Worm (Caenorhabditis elegans) whole organism, L4/young adult: ENCODE data around the gene ikke-1.

Source experiments
- dao-5 ChIP-seq: sonication (generic microtip); optimal IDR thresholded peaks from 2 replicates; lab custom pipeline; 2016; ENCODE audit warnings: missing genotype, missing genetic modification characterization, moderate library complexity, missing compliant biosample characterization
- him-1 ChIP-seq: sonication (generic microtip); optimal IDR thresholded peaks from 2 replicates; lab custom pipeline; 2016; ENCODE audit warnings: missing genotype, missing genetic modification reagents, missing genetic modification characterization, missing compliant biosample characterization

DNA sequence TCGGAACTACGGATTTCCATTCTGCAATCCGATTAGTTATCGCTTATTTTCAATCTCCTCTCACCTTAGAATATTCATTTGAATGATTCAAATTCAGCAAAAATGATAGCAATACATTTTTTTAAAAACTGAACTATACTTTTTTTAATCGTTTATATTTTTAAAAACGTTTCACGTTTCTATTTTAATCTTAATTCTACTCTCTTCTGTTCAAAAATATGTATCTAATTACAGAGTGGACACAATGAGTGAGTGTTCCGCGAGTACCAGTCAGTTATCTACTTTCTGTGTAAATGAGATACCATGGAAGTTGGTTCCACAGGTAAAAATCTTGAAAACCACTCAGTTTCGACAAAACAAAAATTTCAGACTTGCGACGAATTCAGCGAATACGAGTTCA is 48.0 kb downstream of the ikke-1 start, which contains the start of the genes F59B2.15 and zif-1:
- TF ChIP-seq him-1 (tag; lab: Kevin White, UChicago) = no peak
- TF ChIP-seq dao-5 (tag; lab: Kevin White, UChicago) = no peak
